Worm (Caenorhabditis elegans) whole organism, L2 larva: ENCODE results near the gene hpo-39.

Experiments used
- ZK546.5 ChIP-seq: sonication (generic microtip); optimal IDR thresholded peaks from 2 replicates; lab custom pipeline; 2017; ENCODE audit warnings: missing biosample characterization, missing genetic modification characterization
- alr-1 ChIP-seq: fragments of 150-350 bp; optimal IDR thresholded peaks from 2 replicates; lab custom pipeline; 2014; ENCODE audit warnings: missing biosample characterization, missing genetic modification characterization
- dmd-4 ChIP-seq: sonication (generic microtip); optimal IDR thresholded peaks from 2 replicates; lab custom pipeline; 2017; ENCODE audit warnings: missing biosample characterization, missing genetic modification characterization
- egl-27 ChIP-seq: sonication (generic microtip); optimal IDR thresholded peaks from 3 replicates; lab custom pipeline; 2017; ENCODE audit warnings: missing biosample characterization, missing genetic modification reagents, missing genetic modification characterization
- fos-1 ChIP-seq: fragments of 150-350 bp; optimal IDR thresholded peaks from 2 replicates; lab custom pipeline; 2014; ENCODE audit warnings: missing biosample characterization, missing genetic modification characterization
- nhr-77 ChIP-seq: fragments of 150-350 bp; optimal IDR thresholded peaks from 2 replicates; lab custom pipeline; 2014; ENCODE audit warnings: missing biosample characterization, missing genetic modification characterization
- skn-1 ChIP-seq: sonication (generic microtip); optimal IDR thresholded peaks from 2 replicates; lab custom pipeline; 2017; ENCODE audit warnings: missing biosample characterization, missing genetic modification characterization
- unc-62 ChIP-seq: fragments of 150-350 bp; optimal IDR thresholded peaks from 2 replicates; lab custom pipeline; 2014; ENCODE audit warnings: missing biosample characterization, missing genetic modification reagents, missing genetic modification characterization

ce11 chrV:4599225-4599624 lies 25.5 kb upstream of the hpo-39 start:
- TF ChIP-seq dmd-4 (tag; lab: Kevin White, UChicago) (no peak), ZK546.5 (tag; lab: Kevin White, UChicago) (no peak), nhr-77 (tag; lab: Kevin White, UChicago) (no peak), egl-27 (tag; lab: Kevin White, UChicago) (no peak), unc-62 (GFP tag; lab: Kevin White, UChicago) (no peak), alr-1 (tag; lab: Kevin White, UChicago) (no peak), skn-1 (tag; lab: Kevin White, UChicago) (no peak), fos-1 (tag; lab: Kevin White, UChicago) (no peak)
